Worm (Caenorhabditis elegans): Measurements from ENCODE around the gene K08B12.1.

K08B12.1 gene

ce11 chrV:6268961-6269360 lies 9.8 kb downstream of the K08B12.1 start:
- TF ChIP-seq Y22D7AL.16 (tag; optimal IDR thresholded peaks at IDR 0.05) (no peak), ceh-9 (tag; optimal IDR thresholded peaks at IDR 0.05) (no peak), hlh-8 (tag; optimal IDR thresholded peaks at IDR 0.05) (no peak), lin-11 (tag; optimal IDR thresholded peaks at IDR 0.05) (no peak), ama-1 (optimal IDR thresholded peaks at IDR 0.05) (no peak), pag-3 (tag; optimal IDR thresholded peaks at IDR 0.05; ENCODE audit: borderline replicate concordance) (no peak), hlh-30 (tag; optimal IDR thresholded peaks at IDR 0.05; ENCODE audit: insufficient read depth) (no peak), elt-2 (tag; optimal IDR thresholded peaks at IDR 0.05) (no peak), mec-3 (tag; optimal IDR thresholded peaks at IDR 0.05; ENCODE audit: borderline replicate concordance) (no peak), dve-1 (tag; optimal IDR thresholded peaks at IDR 0.05) (no peak), pax-1 (tag; optimal IDR thresholded peaks at IDR 0.05) (no peak), elt-4 (tag; optimal IDR thresholded peaks at IDR 0.05) (no peak), tbx-7 (tag; optimal IDR thresholded peaks at IDR 0.05) (no peak), rnt-1 (tag; optimal IDR thresholded peaks at IDR 0.05) (no peak)

DNA sequence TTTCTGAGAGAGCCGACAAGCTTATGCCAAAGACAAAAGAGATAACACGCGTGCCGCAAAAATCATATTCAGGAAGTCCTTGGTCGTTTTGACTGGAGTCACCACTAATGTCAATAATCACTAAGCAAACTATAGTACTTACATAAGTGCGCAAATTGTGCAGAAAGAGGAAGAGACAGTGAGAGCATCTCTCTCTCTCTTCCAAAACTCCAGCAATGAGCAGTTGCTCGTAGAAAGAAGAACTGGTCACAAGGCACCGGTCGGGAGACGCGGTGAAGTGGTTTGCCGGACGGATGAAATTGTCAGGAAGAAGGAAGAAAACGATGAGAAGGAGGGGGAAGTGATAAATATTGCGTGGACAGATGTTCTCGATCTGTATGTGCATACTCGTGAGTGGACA lies 10.9 kb downstream of the K08B12.1 start:
- TF ChIP-seq pha-4 (tag; optimal IDR thresholded peaks at IDR 0.05) (no peak), ets-4 (tag; optimal IDR thresholded peaks at IDR 0.05) (peak; percentile 12), ceh-34 (tag; optimal IDR thresholded peaks at IDR 0.05) (peak; percentile 32), unc-3 (GFP tag; conservative IDR thresholded peaks at IDR 0.05) (0 out of 2 replicates have a peak, but pooled peaks have one; percentile 11), unc-3 (tag; optimal IDR thresholded peaks at IDR 0.05) (no peak), tbx-2 (tag; optimal IDR thresholded peaks at IDR 0.05) (peak; percentile 48), hlh-8 (tag; optimal IDR thresholded peaks at IDR 0.05) (peak; percentile 15), pha-2 (tag; optimal IDR thresholded peaks at IDR 0.05) (peak; percentile 31), fkh-6 (tag; optimal IDR thresholded peaks at IDR 0.05) (no peak), ceh-31 (tag; optimal IDR thresholded peaks at IDR 0.05) (peak; percentile 6), ceh-22 (tag; optimal IDR thresholded peaks at IDR 0.05) (no peak), hlh-30 (tag; optimal IDR thresholded peaks at IDR 0.05; ENCODE audit: insufficient read depth) (peak; percentile 54), zip-5 (tag; optimal IDR thresholded peaks at IDR 0.05) (no peak), lim-6 (tag; optimal IDR thresholded peaks at IDR 0.05) (no peak), ceh-18 (tag; optimal IDR thresholded peaks at IDR 0.05) (no peak)

DNA sequence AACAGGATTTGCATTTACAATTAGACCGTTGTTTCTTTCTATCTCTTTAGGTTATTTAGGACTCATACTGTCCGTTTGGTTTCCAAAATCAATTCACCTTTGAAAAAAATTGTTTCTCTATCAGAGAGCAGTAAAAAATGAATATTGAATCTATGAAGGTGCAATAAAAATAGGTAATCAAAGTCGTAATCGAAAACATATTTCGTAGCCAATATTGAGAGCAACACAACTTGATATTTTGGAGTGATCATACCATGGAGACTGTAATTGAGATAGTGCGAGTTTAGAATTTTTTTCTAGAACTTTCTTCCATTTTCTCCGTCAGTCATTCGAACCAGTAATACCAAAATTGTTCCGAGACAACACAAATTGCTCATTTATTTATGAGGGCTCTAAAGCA lies 11.4 kb downstream of the K08B12.1 start, which contains the start of gene F31F7.2:
Gene F31F7.2, plus strand, starts transcription at position 301 of the 400 bp plus-strand sequence.
- TF ChIP-seq ceh-45 (GFP tag; IDR thresholded peaks at IDR 0.05) (no peak), hlh-13 (GFP tag; optimal IDR thresholded peaks at IDR 0.05) (no peak)

ce11 chrV:6275209-6275608 lies 16.0 kb downstream of the K08B12.1 start:
- TF ChIP-seq C38D4.7 (GFP tag; optimal IDR thresholded peaks at IDR 0.05) (no peak), elt-2 (tag; optimal IDR thresholded peaks at IDR 0.05) (peak; percentile 39), npax-4 (tag; optimal IDR thresholded peaks at IDR 0.05) (no peak)

DNA sequence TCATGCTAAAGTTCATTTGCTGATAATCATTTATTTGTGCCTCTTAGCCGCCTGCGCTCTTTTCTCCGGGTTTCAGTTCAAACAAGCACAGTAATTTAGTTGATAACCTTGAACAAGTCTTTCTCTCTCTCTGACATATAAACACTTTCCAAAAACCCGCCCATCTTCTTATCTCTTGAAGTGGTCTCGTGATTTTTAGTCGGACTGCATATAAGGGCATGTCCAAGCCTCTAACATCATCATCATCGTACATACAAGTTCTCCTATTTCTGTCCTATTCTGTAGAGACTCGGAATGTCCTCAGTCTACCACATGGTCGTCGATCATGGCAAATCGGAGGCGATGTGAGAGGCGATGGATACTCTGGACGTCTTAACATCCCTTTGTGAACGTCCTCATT lies 17.0 kb downstream of the K08B12.1 start, which contains the start of gene F31F7.1:
Gene F31F7.1, plus strand, starts transcription at position 235 of the 400 bp plus-strand sequence.
- TF ChIP-seq ceh-9 (tag; optimal IDR thresholded peaks at IDR 0.05) (no peak), elt-2 (tag; optimal IDR thresholded peaks at IDR 0.05) (peak; percentile 21)

ce11 chrV:6277178-6277834 lies 18.1 kb downstream of the K08B12.1 start:
- TF ChIP-seq ceh-18 (tag; optimal IDR thresholded peaks at IDR 0.05) (no peak), ama-1 (optimal IDR thresholded peaks at IDR 0.05) (no peak), F13H6.1 (tag; optimal IDR thresholded peaks at IDR 0.05) (no peak)
